Fruit fly (Drosophila melanogaster) whole organism, wandering third instar larva: ENCODE measurements around the gene CG1146.

Experiments
- Abd-B ChIP-seq: fragments of >200 bp; optimal IDR thresholded peaks from 2 replicates; lab custom pipeline; 2017; ENCODE audit warnings: missing biosample characterization, missing genetic modification characterization
- CG32264 ChIP-seq: fragments of 200-800 bp; sonication (Bioruptor generic); optimal IDR thresholded peaks from 2 replicates; lab custom pipeline; 2016; ENCODE audit warnings: missing biosample characterization, missing genetic modification characterization
- CG9705 ChIP-seq: fragments of 200-800 bp; sonication (Bioruptor generic); optimal IDR thresholded peaks from 2 replicates; lab custom pipeline; 2018; ENCODE audit warnings: missing biosample characterization, mild to moderate bottlenecking, missing genetic modification characterization
- CrebA ChIP-seq: fragments of 200-800 bp; sonication (Bioruptor generic); optimal IDR thresholded peaks from 2 replicates; lab custom pipeline; 2016; ENCODE audit warnings: missing biosample characterization, mild to moderate bottlenecking, missing genetic modification characterization, borderline replicate concordance
- Dfd ChIP-seq: fragments of >200 bp; optimal IDR thresholded peaks from 2 replicates; lab custom pipeline; 2017; ENCODE audit warnings: missing biosample characterization, missing genetic modification characterization
- Dif ChIP-seq: fragments of 200-275, 200-300 bp; sonication (Bioruptor generic); optimal IDR thresholded peaks from 2 replicates; lab custom pipeline; 2018; ENCODE audit warnings: missing biosample characterization, missing genetic modification characterization; ENCODE audit not compliant: partially characterized antibody
- GATAd ChIP-seq: sonication (Bioruptor generic); optimal IDR thresholded peaks from 2 replicates; lab custom pipeline; 2016; ENCODE audit warnings: missing biosample characterization, missing genetic modification characterization
- HLH106 ChIP-seq: fragments of 200-800 bp; optimal IDR thresholded peaks from 3 replicates; lab custom pipeline; 2019; ENCODE audit warnings: missing biosample characterization, mild to moderate bottlenecking, missing genetic modification characterization, moderate library complexity
- Hnf4 ChIP-seq: fragments of 200-800 bp; sonication (Bioruptor generic); optimal IDR thresholded peaks from 2 replicates; lab custom pipeline; 2016; ENCODE audit warnings: missing biosample characterization, mild to moderate bottlenecking, missing genetic modification characterization
- Hr78 ChIP-seq: fragments of >200 bp; optimal IDR thresholded peaks from 2 replicates; lab custom pipeline; 2017; ENCODE audit warnings: missing biosample characterization, missing genetic modification characterization
- Hr83 ChIP-seq: fragments of 200-300 bp; sonication (Bioruptor generic); optimal IDR thresholded peaks from 2 replicates; lab custom pipeline; 2016; ENCODE audit warnings: missing biosample characterization, mild to moderate bottlenecking, missing genetic modification characterization, moderate library complexity; ENCODE audit not compliant: poor library complexity, severe bottlenecking
- Jra ChIP-seq: sonication (Bioruptor generic); optimal IDR thresholded peaks from 2 replicates; lab custom pipeline; 2016; ENCODE audit warnings: missing biosample characterization, missing genetic modification characterization
- Mio ChIP-seq: sonication (Bioruptor generic); optimal IDR thresholded peaks from 2 replicates; lab custom pipeline; 2016; ENCODE audit warnings: missing biosample characterization, missing genetic modification characterization
- Myc ChIP-seq: fragments of >200 bp; optimal IDR thresholded peaks from 2 replicates; lab custom pipeline; 2017
- N ChIP-seq: fragments of >200 bp; optimal IDR thresholded peaks from 2 replicates; lab custom pipeline; 2018; ENCODE audit warnings: missing biosample characterization, missing external identifiers, missing genetic modification characterization
- OdsH ChIP-seq: fragments of 200-800 bp; sonication (Bioruptor generic); optimal IDR thresholded peaks from 2 replicates; lab custom pipeline; 2016; ENCODE audit warnings: missing biosample characterization, mild to moderate bottlenecking, missing genetic modification characterization
- Rel ChIP-seq, 2 experiments: fragments of 200-800 bp; sonication (Bioruptor generic) in 1 of 2; optimal IDR thresholded peaks; 2 replicates in 1 of 2; 3 replicates in 1 of 2; lab custom pipeline; 2016 to 2019; ENCODE audit warnings: mild to moderate bottlenecking in 2 of 2, missing biosample characterization in 2 of 2, missing genetic modification characterization in 2 of 2, moderate library complexity in 1 of 2
- Sp1 ChIP-seq: fragments of 200-800 bp; sonication (Bioruptor generic); optimal IDR thresholded peaks from 3 replicates; lab custom pipeline; 2019; ENCODE audit warnings: missing biosample characterization, mild to moderate bottlenecking, missing genetic modification characterization, moderate library complexity
- Vsx2 ChIP-seq: fragments of 200-300, 225-300 bp; sonication (Bioruptor generic); optimal IDR thresholded peaks from 2 replicates; lab custom pipeline; 2018; ENCODE audit warnings: missing biosample characterization, missing genetic modification characterization; ENCODE audit not compliant: partially characterized antibody
- br ChIP-seq: fragments of 200-800 bp; sonication (Bioruptor generic); optimal IDR thresholded peaks from 2 replicates; lab custom pipeline; 2016; ENCODE audit warnings: missing biosample characterization, missing genetic modification characterization
- brk ChIP-seq: fragments of 200-800 bp; sonication (Bioruptor generic); optimal IDR thresholded peaks from 2 replicates; lab custom pipeline; 2016; ENCODE audit warnings: missing biosample characterization, mild to moderate bottlenecking, missing genetic modification characterization
- dl ChIP-seq, 2 experiments: fragments of 175-275, 200-275 bp in 1 of 2; fragments of 200-275 bp in 1 of 2; sonication (Bioruptor generic); optimal IDR thresholded peaks; lab custom pipeline; 2018; ENCODE audit warnings: mild to moderate bottlenecking in 2 of 2, missing biosample characterization in 2 of 2, missing genetic modification characterization in 2 of 2, moderate library complexity in 2 of 2; ENCODE audit not compliant: partially characterized antibody in 2 of 2, insufficient read depth in 1 of 2
- dmrt93B ChIP-seq: fragments of 200-800 bp; sonication (Bioruptor generic); optimal IDR thresholded peaks from 2 replicates; lab custom pipeline; 2018; ENCODE audit warnings: missing biosample characterization, mild to moderate bottlenecking, missing genetic modification characterization
- dsf ChIP-seq: sonication (Bioruptor generic); optimal IDR thresholded peaks from 2 replicates; lab custom pipeline; 2016; ENCODE audit warnings: missing biosample characterization, missing genetic modification characterization, borderline replicate concordance
- ey ChIP-seq: fragments of 200-800 bp; sonication (Bioruptor generic); optimal IDR thresholded peaks from 2 replicates; lab custom pipeline; 2016; ENCODE audit warnings: missing biosample characterization, missing genetic modification characterization
- foxo ChIP-seq, 2 experiments: fragments of 200-800 bp; sonication (Bioruptor generic); optimal IDR thresholded peaks; 2 replicates in 1 of 2; 3 replicates in 1 of 2; lab custom pipeline; 2016 to 2017; ENCODE audit warnings: missing biosample characterization in 2 of 2, missing genetic modification characterization in 2 of 2
- fru ChIP-seq: fragments of 200-800 bp; sonication (Bioruptor generic); optimal IDR thresholded peaks from 3 replicates; lab custom pipeline; 2016; ENCODE audit warnings: missing biosample characterization, mild to moderate bottlenecking, missing genetic modification characterization
- h ChIP-seq: fragments of 200-800 bp; sonication (Bioruptor generic); optimal IDR thresholded peaks from 3 replicates; lab custom pipeline; 2016; ENCODE audit warnings: missing biosample characterization, mild to moderate bottlenecking, missing genetic modification characterization
- jim ChIP-seq: fragments of 175-275, 200-325 bp; sonication (Bioruptor generic); optimal IDR thresholded peaks from 2 replicates; lab custom pipeline; 2016; ENCODE audit warnings: missing biosample characterization, mild to moderate bottlenecking, missing genetic modification characterization
- lola ChIP-seq: fragments of >200 bp; optimal IDR thresholded peaks from 2 replicates; lab custom pipeline; 2017; ENCODE audit warnings: missing biosample characterization, missing genetic modification characterization
- pan ChIP-seq: fragments of >200 bp; optimal IDR thresholded peaks from 2 replicates; lab custom pipeline; 2017
- psq ChIP-seq: fragments of 200-800 bp; sonication (Bioruptor generic); optimal IDR thresholded peaks from 3 replicates; lab custom pipeline; 2017; ENCODE audit warnings: missing biosample characterization, mild to moderate bottlenecking, missing genetic modification characterization, moderate library complexity
- rgr ChIP-seq: fragments of 200-800 bp; sonication (Bioruptor generic); optimal IDR thresholded peaks from 3 replicates; lab custom pipeline; 2016; ENCODE audit warnings: missing biosample characterization, mild to moderate bottlenecking, missing genetic modification characterization
- sage ChIP-seq: fragments of 200-800 bp; sonication (Bioruptor generic); optimal IDR thresholded peaks from 2 replicates; lab custom pipeline; 2016; ENCODE audit warnings: missing biosample characterization, mild to moderate bottlenecking, missing genetic modification characterization
- sv ChIP-seq: fragments of 200-800 bp; sonication (Bioruptor generic); optimal IDR thresholded peaks from 3 replicates; lab custom pipeline; 2016; ENCODE audit warnings: missing biosample characterization, missing genetic modification characterization
- tai ChIP-seq: sonication (Bioruptor generic); optimal IDR thresholded peaks from 2 replicates; lab custom pipeline; 2016; ENCODE audit warnings: missing biosample characterization, missing genetic modification characterization
- usp ChIP-seq: fragments of >200 bp; optimal IDR thresholded peaks from 2 replicates; lab custom pipeline; 2017; ENCODE audit warnings: missing biosample characterization, missing genetic modification characterization
- woc ChIP-seq: sonication (Bioruptor generic); optimal IDR thresholded peaks from 2 replicates; lab custom pipeline; 2016; ENCODE audit warnings: missing biosample characterization, mild to moderate bottlenecking, missing genetic modification characterization

Gene CG1146

DNA sequence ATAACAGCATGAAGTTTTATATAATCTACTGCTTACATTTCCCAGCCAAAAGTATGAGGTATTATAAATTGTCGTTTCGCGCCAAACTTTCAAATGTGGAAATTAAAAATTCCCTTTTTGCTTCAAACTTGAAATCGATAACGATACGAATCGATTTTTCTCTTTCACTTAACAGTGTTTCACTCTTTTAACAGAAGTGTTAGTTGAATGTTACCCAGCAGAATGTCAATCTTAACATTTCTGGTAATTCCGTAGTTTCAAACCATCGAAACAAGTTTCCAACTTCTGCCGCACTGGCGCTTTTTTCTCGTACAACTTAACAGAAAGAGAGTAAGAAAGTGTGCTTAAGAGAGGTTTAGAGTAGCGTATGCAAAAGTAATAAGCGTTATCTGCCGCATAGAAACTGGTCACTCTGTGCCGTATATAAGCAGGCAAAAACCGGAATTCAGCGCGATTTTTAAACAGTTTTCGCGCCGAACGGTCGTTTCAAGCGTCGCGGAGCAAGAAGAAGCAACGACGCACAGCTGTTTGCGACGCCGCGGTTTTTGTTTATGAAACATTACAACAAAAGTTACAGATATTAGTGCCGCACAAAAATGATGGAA, 22.1 kb upstream of the CG1146 start (continued):
- TF ChIP-seq ey (GFP tag; lab: Kevin White, UChicago): peak; percentile 7

DNA sequence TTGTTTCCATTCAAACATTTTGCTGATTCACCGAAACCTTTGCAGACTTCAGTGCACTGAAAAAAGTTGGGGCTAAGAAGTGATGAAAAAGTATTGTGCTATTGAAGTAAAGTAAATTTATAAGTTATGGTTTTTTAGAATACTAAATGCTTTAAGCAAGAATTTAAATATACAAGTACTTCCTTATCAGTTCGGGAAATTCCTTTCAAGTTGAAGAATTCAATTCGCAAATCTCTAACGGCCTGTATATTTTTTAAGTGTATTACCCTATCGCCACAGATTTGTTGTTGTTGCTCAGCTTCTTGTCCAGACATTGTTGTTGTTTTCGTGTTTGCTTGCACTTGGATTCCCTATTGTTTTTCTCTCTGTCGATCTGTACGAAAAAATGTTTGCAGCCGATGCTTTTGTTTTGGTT, 21.2 kb upstream of the CG1146 start:
- TF ChIP-seq psq (GFP tag; lab: Kevin White, UChicago) (peak; percentile 87), CrebA (GFP tag; lab: Kevin White, UChicago) (peak; percentile 26), HLH106 (tag; lab: Kevin White, UChicago) (peak; percentile 91), N (GFP tag; lab: Kevin White, UChicago) (no peak), fru (GFP tag; lab: Kevin White, UChicago) (peak; percentile 85), OdsH (GFP tag; lab: Kevin White, UChicago) (peak; percentile 89), Dfd (GFP tag; lab: Kevin White, UChicago) (no peak), Vsx2 (no peak), Sp1 (GFP tag; lab: Kevin White, UChicago) (peak; percentile 90), ey (GFP tag; lab: Kevin White, UChicago) (peak; percentile 86), Myc (lab: Kevin White, UChicago) (no peak), jim (no peak), Hnf4 (GFP tag; lab: Kevin White, UChicago) (peak; percentile 65), pan (lab: Kevin White, UChicago) (no peak), lola (GFP tag; lab: Kevin White, UChicago) (no peak), Jra (GFP tag; lab: Kevin White, UChicago) (peak; percentile 81), dmrt93B (GFP tag; lab: Kevin White, UChicago) (peak; percentile 73), CG32264 (peak; percentile 82), Hr83 (GFP tag; lab: Kevin White, UChicago) (no peak), br (GFP tag; lab: Kevin White, UChicago) (peak; percentile 84), Hr78 (GFP tag; lab: Kevin White, UChicago) (no peak), brk (GFP tag; lab: Kevin White, UChicago) (peak; percentile 80), dl (GFP tag; optimal IDR thresholded peaks at IDR 0.05; lab: Kevin White, UChicago; ENCODE audit: insufficient read depth in 1 of 2, partially characterized antibody in 2 of 2) (no peak), usp (GFP tag; lab: Kevin White, UChicago) (no peak), foxo (GFP tag; optimal IDR thresholded peaks at IDR 0.05; lab: Kevin White, UChicago) (peak; percentile 13 to 95), sage (peak; percentile 78), sv (GFP tag; lab: Kevin White, UChicago) (peak; percentile 49), rgr (GFP tag; lab: Kevin White, UChicago) (peak; percentile 89), Dif (GFP tag; lab: Kevin White, UChicago) (no peak), tai (peak; percentile 77), h (peak; percentile 98), GATAd (GFP tag; lab: Kevin White, UChicago) (peak; percentile 66), Rel (GFP tag; optimal IDR thresholded peaks at IDR 0.05; lab: Kevin White, UChicago) (peak; percentile 79), Rel (tag; optimal IDR thresholded peaks at IDR 0.05; lab: Kevin White, UChicago) (peak; percentile 70), woc (GFP tag; lab: Kevin White, UChicago) (peak; percentile 90), dsf (peak; percentile 19), CG9705 (GFP tag; lab: Kevin White, UChicago) (peak; percentile 77), Abd-B (GFP tag; lab: Kevin White, UChicago) (no peak), Mio (no peak)

DNA sequence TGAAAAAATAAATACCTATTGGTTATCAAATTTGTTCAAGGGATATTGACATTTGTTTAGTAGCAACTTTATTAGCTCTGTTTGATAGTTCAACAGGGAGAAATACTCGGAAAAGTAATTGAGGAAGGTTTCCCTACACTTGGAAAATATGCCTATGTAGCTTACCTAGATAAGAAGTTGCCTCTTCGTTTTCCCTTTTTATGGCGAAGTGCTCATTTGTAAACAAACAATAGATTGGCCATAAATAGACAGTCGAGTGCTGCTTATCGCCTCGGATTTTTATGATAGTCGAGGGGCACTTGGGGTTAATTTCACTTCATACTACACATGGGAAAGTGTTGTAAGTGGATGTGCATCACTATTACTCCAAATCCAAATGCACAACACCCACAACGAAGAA, 20.1 kb upstream of the CG1146 start:
- no peak for TF ChIP-seq CG32264
